Worm (Caenorhabditis elegans): ENCODE results near the gene sptl-1.

Gene sptl-1

ce11 chrII:19238-19637 is 32.2 kb upstream of the sptl-1 start, which contains the start of gene gmeb-1:
Gene gmeb-1, plus strand, starts transcription at chrII:19538.
- TF ChIP-seq madf-10 (tag; optimal IDR thresholded peaks at IDR 0.05): no peak
- no peak for TF ChIP-seq K11D2.4 (GFP tag; IDR thresholded peaks at IDR 0.05)
- no peak for TF ChIP-seq chd-7 (tag; optimal IDR thresholded peaks at IDR 0.05)
- no peak for TF ChIP-seq lin-40 (tag; optimal IDR thresholded peaks at IDR 0.05)
- TF ChIP-seq bed-2 (GFP tag; IDR thresholded peaks at IDR 0.05): no peak
- no peak for TF ChIP-seq F57C9.4 (tag; optimal IDR thresholded peaks at IDR 0.05)
- TF ChIP-seq K12H6.12 (tag; optimal IDR thresholded peaks at IDR 0.05): no peak
- TF ChIP-seq snpc-1.3 (tag; optimal IDR thresholded peaks at IDR 0.05; ENCODE audit: insufficient read depth): no peak

- no peak for TF ChIP-seq B0019.2 (GFP tag; conservative IDR thresholded peaks at IDR 0.05)
- TF ChIP-seq F33H1.4 (GFP tag; IDR thresholded peaks at IDR 0.05): no peak
- no peak for TF ChIP-seq nhr-27 (tag; optimal IDR thresholded peaks at IDR 0.05)
- TF ChIP-seq tbx-9 (tag; optimal IDR thresholded peaks at IDR 0.05; ENCODE audit: borderline replicate concordance): no peak
- TF ChIP-seq lin-40 (tag; optimal IDR thresholded peaks at IDR 0.05): no peak
- no peak for TF ChIP-seq akir-1 (GFP tag; optimal IDR thresholded peaks at IDR 0.05)
- TF ChIP-seq madf-6 (GFP tag; IDR thresholded peaks at IDR 0.05): no peak
- no peak for TF ChIP-seq him-1 (tag; optimal IDR thresholded peaks at IDR 0.05)
- TF ChIP-seq hmg-20 (GFP tag; IDR thresholded peaks at IDR 0.05): no peak
- no peak for TF ChIP-seq Y67H2A.10 (GFP tag; conservative IDR thresholded peaks at IDR 0.05)
Observed at ce11 chrII:21953-22352, 29.5 kb upstream of the sptl-1 start.

DNA sequence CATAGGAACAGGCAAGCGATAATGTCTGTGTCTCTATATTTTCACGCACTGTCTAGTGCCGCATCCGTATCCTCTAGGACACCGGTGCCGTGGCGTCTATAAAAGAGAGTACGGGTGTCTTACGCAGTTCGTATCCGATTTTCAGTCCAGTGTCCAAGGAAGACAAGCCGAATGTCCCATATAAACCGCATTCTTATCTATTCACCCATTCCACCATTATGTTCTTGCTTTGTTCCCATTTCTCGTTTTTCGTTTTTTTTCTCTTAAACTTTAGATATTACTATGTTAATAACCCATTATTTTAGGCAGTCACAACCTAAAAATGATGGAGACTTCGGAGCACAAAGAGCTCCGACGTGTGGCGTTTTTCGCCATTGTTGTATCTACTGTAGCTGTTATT is 28.4 kb upstream of the sptl-1 start, which contains the start of gene sqt-2:
TSS of gene sqt-2 (plus strand) at position 301 of the 400 bp plus-strand sequence.
- TF ChIP-seq xnd-1 (tag; optimal IDR thresholded peaks at IDR 0.05) (no peak), sea-2 (GFP tag; IDR thresholded peaks at IDR 0.05) (no peak), snpc-4 (GFP tag; optimal IDR thresholded peaks at IDR 0.05) (no peak), snpc-4 (tag; optimal IDR thresholded peaks at IDR 0.05) (no peak), mes-4 (tag; optimal IDR thresholded peaks at IDR 0.05) (no peak), lag-1 (GFP tag; IDR thresholded peaks at IDR 0.05) (no peak), tbp1 (GFP tag; optimal IDR thresholded peaks at IDR 0.05) (no peak), B0336.3 (GFP tag; IDR thresholded peaks at IDR 0.05) (no peak), let-526 (GFP tag; IDR thresholded peaks at IDR 0.05) (no peak), hrde-1 (tag; optimal IDR thresholded peaks at IDR 0.05; ENCODE audit: borderline replicate concordance) (no peak), Y95B8A.8 (GFP tag; IDR thresholded peaks at IDR 0.05) (no peak), tbx-9 (tag; optimal IDR thresholded peaks at IDR 0.05; ENCODE audit: borderline replicate concordance) (no peak), hsf-1 (GFP tag; IDR thresholded peaks at IDR 0.05) (no peak), madf-6 (GFP tag; IDR thresholded peaks at IDR 0.05) (no peak), Y79H2A.3 (GFP tag; conservative IDR thresholded peaks at IDR 0.05) (no peak), ekl-4 (GFP tag; IDR thresholded peaks at IDR 0.05) (no peak), F55B11.4 (tag; optimal IDR thresholded peaks at IDR 0.05; ENCODE audit: borderline replicate concordance, insufficient read depth) (no peak), F39B2.1 (GFP tag; IDR thresholded peaks at IDR 0.05) (no peak), ztf-25 (GFP tag; IDR thresholded peaks at IDR 0.05) (no peak), ZK185.1 (tag; optimal IDR thresholded peaks at IDR 0.05; ENCODE audit: poor library complexity, severe bottlenecking) (no peak), F49E8.2 (tag; optimal IDR thresholded peaks at IDR 0.05; ENCODE audit: insufficient read depth) (no peak)

All from whole organism, young adult.